Worm (Caenorhabditis elegans) whole organism, young adult: ENCODE data around the gene ras-1.

Source experiments
- B0035.1 ChIP-seq: sonication (generic microtip); optimal IDR thresholded peaks from 2 replicates; lab custom pipeline; 2016; ENCODE audit warnings: missing genetic modification characterization, mild to moderate bottlenecking, missing compliant biosample characterization, missing genotype, missing genetic modification reagents
- C06A6.2 ChIP-seq: fragments of 200-800 bp; sonication (Bioruptor generic); conservative IDR thresholded peaks from 2 replicates; pipeline ENCODE4 v1.3.6; 2022; ENCODE audit warnings: missing genetic modification characterization, missing compliant biosample characterization
- F22D6.2 ChIP-seq: sonication (generic microtip); optimal IDR thresholded peaks from 2 replicates; lab custom pipeline; 2016; ENCODE audit warnings: mild to moderate bottlenecking, missing genetic modification characterization, missing compliant biosample characterization
- F33H1.4 ChIP-seq: fragments of 200-800 bp; sonication (Bioruptor generic); IDR thresholded peaks from 2 replicates; pipeline ENCODE4 v1.3.6; 2022; ENCODE audit warnings: missing genetic modification reagents, missing genetic modification characterization, missing compliant biosample characterization
- F37B4.10 ChIP-seq: fragments of 200-800 bp; sonication (Bioruptor generic); IDR thresholded peaks from 2 replicates; pipeline ENCODE4 v1.3.6; 2022; ENCODE audit warnings: missing genetic modification characterization, missing compliant biosample characterization
- F57A8.1 ChIP-seq: fragments of 200-800 bp; sonication (Bioruptor generic); optimal IDR thresholded peaks from 2 replicates; lab custom pipeline; 2018; ENCODE audit warnings: mild to moderate bottlenecking, missing genetic modification characterization, moderate library complexity, missing compliant biosample characterization
- K12H6.12 ChIP-seq: fragments of 200-800 bp; sonication (Bioruptor generic); optimal IDR thresholded peaks from 2 replicates; lab custom pipeline; 2018; ENCODE audit warnings: mild to moderate bottlenecking, missing genetic modification characterization, missing compliant biosample characterization
- Y95B8A.8 ChIP-seq: fragments of 200-800 bp; sonication (Bioruptor generic); IDR thresholded peaks from 2 replicates; pipeline ENCODE4 v1.3.6; 2022; ENCODE audit warnings: missing genetic modification reagents, missing genetic modification characterization, missing compliant biosample characterization
- akir-1 ChIP-seq: fragments of 200-800 bp; sonication (Bioruptor generic); optimal IDR thresholded peaks from 2 replicates; lab custom pipeline; 2018; ENCODE audit warnings: mild to moderate bottlenecking, missing genetic modification characterization, moderate library complexity, missing compliant biosample characterization
- attf-5 ChIP-seq: fragments of 200-800 bp; sonication (Bioruptor generic); optimal IDR thresholded peaks from 2 replicates; lab custom pipeline; 2018; ENCODE audit warnings: mild to moderate bottlenecking, missing genetic modification characterization, missing compliant biosample characterization
- attf-6 ChIP-seq: fragments of 200-800 bp; sonication (Bioruptor generic); IDR thresholded peaks from 2 replicates; pipeline ENCODE4 v1.3.6; 2022; ENCODE audit warnings: missing genetic modification reagents, missing genetic modification characterization, missing compliant biosample characterization
- cebp-2 ChIP-seq: fragments of 200-800 bp; sonication (Bioruptor generic); IDR thresholded peaks from 2 replicates; pipeline ENCODE4 v1.3.6; 2022; ENCODE audit warnings: missing genetic modification characterization, missing compliant biosample characterization
- ceh-91 ChIP-seq: fragments of 200-800 bp; sonication (Bioruptor generic); IDR thresholded peaks from 2 replicates; pipeline ENCODE4 v1.3.6; 2022; ENCODE audit warnings: missing genetic modification reagents, missing genetic modification characterization, missing compliant biosample characterization
- egrh-3 ChIP-seq: fragments of 200-800 bp; sonication (Bioruptor generic); IDR thresholded peaks from 2 replicates; pipeline ENCODE4 v1.3.6; 2022; ENCODE audit warnings: missing genetic modification reagents, missing genetic modification characterization, missing compliant biosample characterization
- hlh-12 ChIP-seq: sonication (generic microtip); optimal IDR thresholded peaks from 2 replicates; lab custom pipeline; 2016; ENCODE audit warnings: missing genetic modification characterization, missing compliant biosample characterization
- hmg-1.2 ChIP-seq: fragments of 200-800 bp; sonication (Bioruptor generic); IDR thresholded peaks from 2 replicates; pipeline ENCODE4 v1.3.6; 2022; ENCODE audit warnings: missing genetic modification reagents, missing genetic modification characterization, missing compliant biosample characterization
- let-607 ChIP-seq, 2 experiments: fragments of 200-800 bp in 1 of 2; sonication (Bioruptor generic) in 1 of 2; sonication (generic microtip) in 1 of 2; optimal IDR thresholded peaks; 2 replicates each; lab custom pipeline; 2016 to 2018; ENCODE audit warnings: mild to moderate bottlenecking in 2 of 2, missing compliant biosample characterization in 2 of 2, missing genetic modification characterization in 2 of 2, moderate library complexity in 2 of 2, missing genotype in 1 of 2
- lin-26 ChIP-seq: fragments of 200-800 bp; sonication (Bioruptor generic); IDR thresholded peaks from 2 replicates; pipeline ENCODE4 v1.3.6; 2022; ENCODE audit warnings: missing genetic modification reagents, missing genetic modification characterization, missing compliant biosample characterization
- lin-35 ChIP-seq, 3 experiments: fragments of 150-350 bp in 2 of 3; sonication (generic microtip) in 1 of 3; optimal IDR thresholded peaks; 2 replicates each; lab custom pipeline; 2014 to 2018; ENCODE audit warnings: missing biosample characterization in 3 of 3, missing genetic modification characterization in 3 of 3, missing genetic modification reagents in 3 of 3
- lin-54 ChIP-seq: fragments of 200-800 bp; sonication (Bioruptor generic); optimal IDR thresholded peaks from 2 replicates; lab custom pipeline; 2018; ENCODE audit warnings: mild to moderate bottlenecking, missing genetic modification characterization, missing compliant biosample characterization
- mel-28 ChIP-seq: sonication (generic microtip); optimal IDR thresholded peaks from 2 replicates; lab custom pipeline; 2016; ENCODE audit warnings: borderline replicate concordance, mild to moderate bottlenecking, missing genetic modification characterization, missing compliant biosample characterization
- nfyb-1 ChIP-seq: fragments of 200-800 bp; sonication (Bioruptor generic); IDR thresholded peaks from 2 replicates; pipeline ENCODE4 v1.3.6; 2022; ENCODE audit warnings: missing genetic modification reagents, missing genetic modification characterization, missing compliant biosample characterization
- rec-8 ChIP-seq, 2 experiments: sonication (generic microtip); optimal IDR thresholded peaks; 2 replicates each; lab custom pipeline; 2016; ENCODE audit warnings: mild to moderate bottlenecking in 2 of 2, missing genetic modification characterization in 2 of 2, missing genetic modification reagents in 2 of 2, missing genotype in 2 of 2, missing biosample characterization in 1 of 2, missing compliant biosample characterization in 1 of 2, moderate library complexity in 1 of 2
- rpc-1 ChIP-seq, 2 experiments: fragments of 150-350 bp in 1 of 2; sonication (generic microtip) in 1 of 2; optimal IDR thresholded peaks; 2 replicates each; lab custom pipeline; 2014 to 2018; ENCODE audit warnings: missing biosample characterization in 1 of 2, missing genetic modification characterization in 1 of 2, missing genetic modification reagents in 1 of 2, missing genotype in 1 of 2
- snpc-1.1 ChIP-seq: sonication (generic microtip); optimal IDR thresholded peaks from 2 replicates; lab custom pipeline; 2017; ENCODE audit warnings: missing genetic modification characterization, mild to moderate bottlenecking, missing compliant biosample characterization, antibody characterized with exemption, moderate library complexity, missing genotype, missing genetic modification reagents; ENCODE audit not compliant: insufficient read depth
- snpc-3.4 ChIP-seq: sonication (generic microtip); optimal IDR thresholded peaks from 2 replicates; lab custom pipeline; 2017; ENCODE audit warnings: missing genetic modification characterization, mild to moderate bottlenecking, missing compliant biosample characterization, antibody characterized with exemption, moderate library complexity, missing genotype, missing genetic modification reagents
- snpc-4 ChIP-seq, 5 experiments: fragments of 150-350 bp in 1 of 5; sonication (generic microtip) in 4 of 5; optimal IDR thresholded peaks; 2 replicates each; lab custom pipeline; 2014 to 2018; ENCODE audit warnings: missing genetic modification characterization in 5 of 5, missing biosample characterization in 3 of 5, antibody characterized with exemption in 2 of 5, mild to moderate bottlenecking in 2 of 5, missing compliant biosample characterization in 2 of 5, missing genotype in 2 of 5, moderate library complexity in 2 of 5, missing genetic modification reagents in 1 of 5
- zfh-2 ChIP-seq: fragments of 200-800 bp; sonication (Bioruptor generic); conservative IDR thresholded peaks from 2 replicates; pipeline ENCODE4 v1.3.6; 2022; ENCODE audit warnings: missing genetic modification reagents, missing genetic modification characterization, missing compliant biosample characterization
- ztf-26 ChIP-seq: sonication (generic microtip); optimal IDR thresholded peaks from 2 replicates; lab custom pipeline; 2017; ENCODE audit warnings: missing genetic modification characterization, missing compliant biosample characterization
- ztf-28 ChIP-seq: fragments of 200-800 bp; sonication (Bioruptor generic); IDR thresholded peaks from 2 replicates; pipeline ENCODE4 v1.3.6; 2022; ENCODE audit warnings: missing genetic modification reagents, missing genetic modification characterization, missing compliant biosample characterization

The ras-1 gene

DNA sequence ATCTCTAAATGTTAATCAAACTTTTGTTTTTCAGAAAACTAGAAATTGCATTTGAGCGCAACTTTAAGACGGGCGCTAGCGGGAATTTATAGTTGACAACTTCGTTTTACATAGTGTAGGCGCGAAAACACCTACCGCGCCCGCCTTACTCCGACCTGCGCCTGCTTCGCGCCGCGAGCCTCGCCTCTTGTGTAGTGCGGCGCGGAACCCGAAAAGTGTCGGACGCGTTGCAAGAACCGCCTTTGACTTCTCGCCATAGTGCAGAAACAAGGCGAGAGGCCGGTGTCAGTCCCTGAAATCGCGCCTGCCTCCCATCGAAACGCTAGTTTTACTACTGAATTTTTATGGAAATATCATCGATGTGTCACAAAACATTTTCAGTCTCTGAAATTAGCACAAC lies 33.8 kb upstream of the ras-1 start:
- TF ChIP-seq snpc-4 (GFP tag; optimal IDR thresholded peaks at IDR 0.05; lab: Kevin White, UChicago) (peak; percentile 21), snpc-4 (tag; optimal IDR thresholded peaks at IDR 0.05; lab: Kevin White, UChicago) (peak in 3 of 4 experiments; percentile 28 to 90 (median 84)), ceh-91 (GFP tag; lab: Robert Waterston, UW) (no peak), egrh-3 (GFP tag; lab: Robert Waterston, UW) (peak; percentile 31; the same call in 1 of the 2 replicates), snpc-1.1 (tag; lab: Kevin White, UChicago) (peak; percentile 67), let-607 (tag; optimal IDR thresholded peaks at IDR 0.05; lab: Kevin White, UChicago) (no peak), ztf-28 (GFP tag; lab: Robert Waterston, UW) (no peak), lin-26 (GFP tag; lab: Robert Waterston, UW) (no peak), hmg-1.2 (GFP tag; lab: Robert Waterston, UW) (peak; percentile 17; the same call in 1 of the 2 replicates), cebp-2 (GFP tag; lab: Robert Waterston, UW) (no peak), attf-6 (GFP tag; lab: Robert Waterston, UW) (no peak), attf-5 (GFP tag; lab: Kevin White, UChicago) (no peak), snpc-3.4 (tag; lab: Kevin White, UChicago) (no peak), akir-1 (GFP tag; lab: Kevin White, UChicago) (no peak), rpc-1 (optimal IDR thresholded peaks at IDR 0.05; lab: Kevin White, UChicago) (no peak), rpc-1 (tag; optimal IDR thresholded peaks at IDR 0.05; lab: Kevin White, UChicago) (peak; percentile 8), F22D6.2 (tag; lab: Kevin White, UChicago) (no peak), zfh-2 (GFP tag; lab: Robert Waterston, UW) (peak; percentile 86), B0035.1 (no peak)

ce11 chrII:12382625-12383562 lies 30.9 kb upstream of the ras-1 start, which contains the start of gene btb-14:
Gene btb-14 (plus strand): TSS chrII:12383463.
- TF ChIP-seq snpc-1.1 (tag; lab: Kevin White, UChicago) (no peak), Y95B8A.8 (GFP tag; lab: Robert Waterston, UW) (no peak), hmg-1.2 (GFP tag; lab: Robert Waterston, UW) (peak; percentile 84), nfyb-1 (GFP tag; lab: Robert Waterston, UW) (no peak), lin-35 (GFP tag; optimal IDR thresholded peaks at IDR 0.05; lab: Kevin White, UChicago) (no peak), F57A8.1 (GFP tag; lab: Kevin White, UChicago) (no peak), hlh-12 (tag; lab: Kevin White, UChicago) (no peak), C06A6.2 (GFP tag; lab: Robert Waterston, UW) (no peak), rec-8 (tag; optimal IDR thresholded peaks at IDR 0.05; lab: Kevin White, UChicago) (no peak), snpc-4 (GFP tag; optimal IDR thresholded peaks at IDR 0.05; lab: Kevin White, UChicago) (peak; percentile 41), snpc-4 (tag; optimal IDR thresholded peaks at IDR 0.05; lab: Kevin White, UChicago) (peak in 3 of 4 experiments; percentile 51 to 71 (median 61)), F33H1.4 (no peak), F22D6.2 (tag; lab: Kevin White, UChicago) (no peak), lin-54 (GFP tag; lab: Kevin White, UChicago) (no peak), F37B4.10 (GFP tag; lab: Robert Waterston, UW) (no peak), zfh-2 (GFP tag; lab: Robert Waterston, UW) (peak; percentile 75), K12H6.12 (tag; lab: Kevin White, UChicago) (peak; percentile 26)

DNA sequence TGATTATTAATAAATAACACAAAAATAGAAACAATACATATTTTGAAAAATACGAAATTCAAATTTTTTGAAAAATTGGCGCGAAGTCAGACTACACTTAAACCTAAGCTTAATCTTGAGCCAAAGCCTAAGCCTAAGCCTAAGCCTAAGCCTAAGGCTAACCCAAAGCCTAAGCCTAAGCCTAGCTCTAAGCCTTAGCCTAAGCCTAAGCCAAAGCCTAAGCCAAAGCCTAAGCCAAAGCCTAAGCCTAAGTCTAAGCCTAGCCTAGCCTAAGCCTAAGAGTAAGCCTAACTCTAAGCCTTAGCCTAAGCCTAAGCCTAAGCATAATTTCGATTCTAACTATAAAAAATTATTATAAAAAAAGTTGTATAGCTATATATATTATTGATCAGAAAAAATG lies 28.8 kb upstream of the ras-1 start:
- TF ChIP-seq mel-28: no peak
- no peak for TF ChIP-seq ztf-26
- no peak for TF ChIP-seq attf-5 (GFP tag; lab: Kevin White, UChicago)
